Worm (Caenorhabditis elegans): ENCODE measurements around the gene npr-33.

The npr-33 gene

DNA sequence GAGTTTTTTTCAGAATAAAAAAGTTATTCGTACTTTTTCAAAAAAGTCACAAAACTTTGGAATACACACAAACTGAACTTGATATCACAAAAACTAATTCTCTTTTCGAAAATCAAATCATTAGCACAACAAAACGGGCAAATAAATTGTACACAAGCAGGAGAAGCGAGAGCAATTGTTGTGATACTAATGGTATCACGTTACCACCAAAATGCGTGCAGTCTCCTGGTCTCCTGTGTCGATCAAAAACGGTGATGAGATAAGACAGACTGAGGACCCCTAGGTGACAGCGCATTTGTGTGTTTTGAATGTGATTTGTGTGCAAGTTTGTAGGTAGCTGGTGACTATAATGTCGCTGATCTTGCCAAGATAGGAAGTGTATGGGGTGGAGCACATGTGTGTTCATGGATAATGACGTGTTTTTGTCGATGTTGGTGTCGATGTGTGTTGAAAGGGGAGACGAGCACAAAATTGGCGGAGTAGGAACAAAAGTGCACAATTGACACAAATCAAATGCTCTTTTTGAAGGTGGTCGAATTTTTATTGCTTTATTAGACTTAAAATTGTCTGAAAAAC is 29.4 kb downstream of the npr-33 start (continued):
- peak; percentile 69 for TF ChIP-seq dve-1 (tag; optimal IDR thresholded peaks at IDR 0.05; ENCODE audit: insufficient read depth)
- peak in 1 of 2 experiments; percentile 38 for TF ChIP-seq hif-1 (tag; optimal IDR thresholded peaks at IDR 0.05)
- TF ChIP-seq saeg-2 (GFP tag; IDR thresholded peaks at IDR 0.05) = no peak
- TF ChIP-seq pqm-1 (tag; optimal IDR thresholded peaks at IDR 0.05) = peak; percentile 59
- peak; percentile 12 for TF ChIP-seq nhr-77 (tag; optimal IDR thresholded peaks at IDR 0.05)

DNA sequence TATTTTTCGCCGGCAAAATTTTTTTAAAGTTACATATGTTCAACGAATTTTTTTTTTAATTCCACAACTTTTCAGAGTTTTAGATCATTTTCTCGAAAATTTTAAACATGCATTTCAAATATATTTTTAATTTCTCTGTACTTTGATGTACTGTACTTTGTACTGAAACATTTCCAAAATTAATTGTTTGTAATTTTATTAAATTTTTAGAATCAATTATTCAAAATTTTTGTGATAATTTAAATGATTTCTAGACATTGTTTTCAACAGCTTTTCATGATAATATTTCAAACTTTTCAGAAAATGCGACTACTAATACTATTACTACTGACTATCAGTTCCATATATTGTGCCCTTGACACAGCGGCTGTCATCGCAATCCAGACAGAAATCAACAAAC is 33.3 kb downstream of the npr-33 start, which contains the start of gene mec-5:
TSS of gene mec-5 (plus strand) at position 301 of the 400 bp plus-strand sequence.
- TF ChIP-seq hif-1 (tag; optimal IDR thresholded peaks at IDR 0.05) (no peak), mep-1 (tag; optimal IDR thresholded peaks at IDR 0.05) (no peak), set-16 (GFP tag; IDR thresholded peaks at IDR 0.05) (no peak), mxl-3 (GFP tag; optimal IDR thresholded peaks at IDR 0.05) (no peak), nhr-42 (GFP tag; IDR thresholded peaks at IDR 0.05) (no peak), lsy-2 (tag; optimal IDR thresholded peaks at IDR 0.05) (no peak), lin-1 (GFP tag; IDR thresholded peaks at IDR 0.05) (no peak), ama-1 (optimal IDR thresholded peaks at IDR 0.05) (no peak), snpc-4 (tag; optimal IDR thresholded peaks at IDR 0.05) (no peak), dmd-8 (GFP tag; IDR thresholded peaks at IDR 0.05) (no peak), nhr-25 (tag; optimal IDR thresholded peaks at IDR 0.05; ENCODE audit: borderline replicate concordance, insufficient read depth) (no peak), ctbp-1 (GFP tag; IDR thresholded peaks at IDR 0.05) (no peak), Y75B8A.6 (GFP tag; IDR thresholded peaks at IDR 0.05) (no peak), aha-1 (tag) (no peak), aly-2 (tag; optimal IDR thresholded peaks at IDR 0.05) (no peak), R02D3.7 (tag; optimal IDR thresholded peaks at IDR 0.05) (no peak), nhr-48 (tag; optimal IDR thresholded peaks at IDR 0.05) (no peak), dve-1 (tag; optimal IDR thresholded peaks at IDR 0.05; ENCODE audit: insufficient read depth) (no peak), egl-43 (GFP tag; IDR thresholded peaks at IDR 0.05) (no peak)

DNA sequence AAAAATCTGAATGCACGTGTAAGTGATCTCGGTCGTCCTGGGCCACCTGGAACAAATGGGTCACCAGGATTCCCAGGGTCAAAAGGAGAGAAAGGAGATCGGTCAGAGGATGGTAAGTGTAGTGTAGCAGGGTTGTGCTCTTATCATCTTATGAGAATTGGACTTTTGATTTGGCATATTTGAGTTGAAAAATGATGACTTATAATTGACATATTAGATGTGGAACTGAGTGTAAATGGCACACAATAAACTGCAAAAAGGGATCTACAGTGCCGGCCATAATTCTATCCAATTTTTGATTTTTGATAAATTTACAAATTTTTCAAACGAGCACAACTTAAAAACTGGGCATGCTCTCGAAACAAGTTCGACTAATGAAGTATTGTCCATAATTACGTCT is 33.8 kb downstream of the npr-33 start:
- TF ChIP-seq dmd-6 (GFP tag; IDR thresholded peaks at IDR 0.05) (peak; percentile 51), nhr-10 (tag; optimal IDR thresholded peaks at IDR 0.05) (no peak), skn-1 (tag; optimal IDR thresholded peaks at IDR 0.05) (no peak)

ce11 chrX:15945806-15946205 is 35.4 kb downstream of the npr-33 start:
- TF ChIP-seq mxl-2 (GFP tag; conservative IDR thresholded peaks at IDR 0.05) (no peak), F26F4.8 (GFP tag; conservative IDR thresholded peaks at IDR 0.05) (no peak), Y105C5A.15 (GFP tag; IDR thresholded peaks at IDR 0.05) (no peak), unc-62 (GFP tag; optimal IDR thresholded peaks at IDR 0.05 in 1 of 2) (no peak), unc-62 (tag; optimal IDR thresholded peaks at IDR 0.05) (no peak), F37D6.2 (tag; optimal IDR thresholded peaks at IDR 0.05) (no peak), set-16 (GFP tag; IDR thresholded peaks at IDR 0.05) (peak; percentile 87), aha-1 (tag) (peak; percentile 51)

- no peak for TF ChIP-seq Y105C5A.15 (GFP tag; IDR thresholded peaks at IDR 0.05)
- TF ChIP-seq unc-62 (GFP tag; optimal IDR thresholded peaks at IDR 0.05 in 1 of 2) = peak in 1 of 2 experiments; percentile 86
- no peak for TF ChIP-seq unc-62 (tag; optimal IDR thresholded peaks at IDR 0.05)
- TF ChIP-seq lin-29 (GFP tag; IDR thresholded peaks at IDR 0.05) = no peak
- no peak for TF ChIP-seq ztf-7 (tag; optimal IDR thresholded peaks at IDR 0.05)
Observed at ce11 chrX:15951194-15951593, 40.8 kb downstream of the npr-33 start, which contains the start of gene col-186. Gene col-186 (plus strand): TSS chrX:15951494.
